Fruit fly (Drosophila melanogaster) whole organism, wandering third instar larva: ENCODE results near the gene Fibp.

ENCODE experiments used
- Hr83 ChIP-seq: fragments of 200-300 bp; sonication (Bioruptor generic); optimal IDR thresholded peaks from 2 replicates; lab custom pipeline; 2016; ENCODE audit warnings: missing biosample characterization, mild to moderate bottlenecking, missing genetic modification characterization, moderate library complexity; ENCODE audit not compliant: poor library complexity, severe bottlenecking
- N ChIP-seq: fragments of >200 bp; optimal IDR thresholded peaks from 2 replicates; lab custom pipeline; 2018; ENCODE audit warnings: missing biosample characterization, missing external identifiers, missing genetic modification characterization
- brk ChIP-seq: fragments of 200-800 bp; sonication (Bioruptor generic); optimal IDR thresholded peaks from 2 replicates; lab custom pipeline; 2016; ENCODE audit warnings: missing biosample characterization, mild to moderate bottlenecking, missing genetic modification characterization
- dl ChIP-seq, 2 experiments: fragments of 175-275, 200-275 bp in 1 of 2; fragments of 200-275 bp in 1 of 2; sonication (Bioruptor generic); optimal IDR thresholded peaks; lab custom pipeline; 2018; ENCODE audit warnings: mild to moderate bottlenecking in 2 of 2, missing biosample characterization in 2 of 2, missing genetic modification characterization in 2 of 2, moderate library complexity in 2 of 2; ENCODE audit not compliant: partially characterized antibody in 2 of 2, insufficient read depth in 1 of 2
- dsf ChIP-seq: sonication (Bioruptor generic); optimal IDR thresholded peaks from 2 replicates; lab custom pipeline; 2016; ENCODE audit warnings: missing biosample characterization, missing genetic modification characterization, borderline replicate concordance
- lola ChIP-seq: fragments of >200 bp; optimal IDR thresholded peaks from 2 replicates; lab custom pipeline; 2017; ENCODE audit warnings: missing biosample characterization, missing genetic modification characterization
- psq ChIP-seq: fragments of 200-800 bp; sonication (Bioruptor generic); optimal IDR thresholded peaks from 3 replicates; lab custom pipeline; 2017; ENCODE audit warnings: missing biosample characterization, mild to moderate bottlenecking, missing genetic modification characterization, moderate library complexity
- rgr ChIP-seq: fragments of 200-800 bp; sonication (Bioruptor generic); optimal IDR thresholded peaks from 3 replicates; lab custom pipeline; 2016; ENCODE audit warnings: missing biosample characterization, mild to moderate bottlenecking, missing genetic modification characterization
- sage ChIP-seq: fragments of 200-800 bp; sonication (Bioruptor generic); optimal IDR thresholded peaks from 2 replicates; lab custom pipeline; 2016; ENCODE audit warnings: missing biosample characterization, mild to moderate bottlenecking, missing genetic modification characterization
- usp ChIP-seq: fragments of >200 bp; optimal IDR thresholded peaks from 2 replicates; lab custom pipeline; 2017; ENCODE audit warnings: missing biosample characterization, missing genetic modification characterization

DNA sequence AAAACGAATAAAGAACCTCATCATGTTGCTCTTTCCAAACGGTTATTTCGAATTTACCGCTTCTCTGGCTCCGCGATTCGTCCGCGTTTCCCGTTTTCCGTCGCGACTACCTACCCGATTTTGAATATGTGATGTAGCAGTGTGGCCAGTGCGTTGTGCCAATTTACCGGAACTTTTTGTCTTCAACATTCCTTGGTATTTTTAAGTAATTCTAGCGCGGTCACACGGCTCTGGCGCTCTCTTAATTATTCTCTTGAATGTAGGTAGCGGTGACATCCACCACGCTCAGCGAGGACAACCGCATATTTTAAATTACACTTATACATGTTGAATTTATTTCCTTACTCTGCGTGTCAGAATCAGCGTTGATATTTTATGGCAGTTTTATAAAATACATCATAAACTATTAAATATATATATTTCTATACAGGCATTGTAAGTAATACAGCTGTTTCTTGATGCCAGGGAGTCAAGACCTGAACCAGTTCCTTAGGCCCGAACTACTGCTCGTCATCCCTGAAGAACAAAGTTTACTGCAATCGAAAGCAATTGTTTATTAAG, 24.2 kb downstream of the Fibp start, which contains the start of the genes CG42637, Gyc76C and SREBP:
- TF ChIP-seq Hr83 (GFP tag; lab: Kevin White, UChicago) (peak; percentile 38), lola (GFP tag; lab: Kevin White, UChicago) (no peak), dl (GFP tag; optimal IDR thresholded peaks at IDR 0.05; lab: Kevin White, UChicago; ENCODE audit: insufficient read depth in 1 of 2, partially characterized antibody in 2 of 2) (no peak), N (GFP tag; lab: Kevin White, UChicago) (no peak), dsf (no peak), usp (GFP tag; lab: Kevin White, UChicago) (no peak), psq (GFP tag; lab: Kevin White, UChicago) (no peak), brk (peak; percentile 83), rgr (GFP tag; lab: Kevin White, UChicago) (peak; percentile 20), sage (peak; percentile 85)
